Fruit fly (Drosophila melanogaster): Measurements from ENCODE around the gene GstO1.

Gene GstO1

dm6 chr3L:8542213-8542612, 17.5 kb upstream of the GstO1 start (continued):
- TF ChIP-seq Oli (tag; optimal IDR thresholded peaks at IDR 0.05) (peak; percentile 26), Meics (GFP tag; optimal IDR thresholded peaks at IDR 0.05) (no peak), wdn (GFP tag; IDR thresholded peaks at IDR 0.05) (no peak), Sin3A (optimal IDR thresholded peaks at IDR 0.05) (no peak), CG33557 (GFP tag; optimal IDR thresholded peaks at IDR 0.05) (no peak), Sox100B (GFP tag; optimal IDR thresholded peaks at IDR 0.05) (no peak), salm (tag; optimal IDR thresholded peaks at IDR 0.05) (no peak), CG14710 (tag; optimal IDR thresholded peaks at IDR 0.05) (peak; percentile 23), Bgb (GFP tag; IDR thresholded peaks at IDR 0.05; ENCODE audit: partially characterized antibody) (no peak), CG9609 (GFP tag; optimal IDR thresholded peaks at IDR 0.05) (no peak), CG34224 (GFP tag; IDR thresholded peaks at IDR 0.05; ENCODE audit: partially characterized antibody) (no peak), Xbp1 (GFP tag; optimal IDR thresholded peaks at IDR 0.05) (peak; percentile 12), bsh (GFP tag; optimal IDR thresholded peaks at IDR 0.05) (peak in 1 of 2 experiments; percentile 48), Doc2 (GFP tag; IDR thresholded peaks at IDR 0.05) (no peak), Side (GFP tag; optimal IDR thresholded peaks at IDR 0.05) (no peak), CG3847 (GFP tag; IDR thresholded peaks at IDR 0.05) (no peak), CG17829 (tag; optimal IDR thresholded peaks at IDR 0.05) (peak; percentile 20), phol (tag; optimal IDR thresholded peaks at IDR 0.05) (peak; percentile 24), CG31441 (GFP tag; IDR thresholded peaks at IDR 0.05) (0 out of 2 replicates have a peak, but pooled peaks have one; percentile 32), CG1792 (GFP tag; optimal IDR thresholded peaks at IDR 0.05) (no peak), D (optimal IDR thresholded peaks at IDR 0.05) (no peak), D (GFP tag; optimal IDR thresholded peaks at IDR 0.05) (peak; percentile 13), exex (tag; optimal IDR thresholded peaks at IDR 0.05) (no peak), Mad (GFP tag; optimal IDR thresholded peaks at IDR 0.05) (no peak), Doc3 (GFP tag; IDR thresholded peaks at IDR 0.05; ENCODE audit: partially characterized antibody) (no peak), CG31388 (GFP tag; optimal IDR thresholded peaks at IDR 0.05) (no peak), CG18599 (GFP tag; optimal IDR thresholded peaks at IDR 0.05) (no peak), CG5180 (GFP tag; optimal IDR thresholded peaks at IDR 0.05) (no peak), CG30403 (GFP tag; optimal IDR thresholded peaks at IDR 0.05) (peak; percentile 17)

dm6 chr3L:8541669-8542068, 17.0 kb upstream of the GstO1 start:
- TF ChIP-seq Lhr (GFP tag; optimal IDR thresholded peaks at IDR 0.05) = no peak
- TF ChIP-seq cad (GFP tag; optimal IDR thresholded peaks at IDR 0.05) = peak; percentile 69
- TF ChIP-seq CG5245 (GFP tag; optimal IDR thresholded peaks at IDR 0.05) = no peak
- TF ChIP-seq CG12659 (GFP tag; optimal IDR thresholded peaks at IDR 0.05) = no peak
- TF ChIP-seq Doc2 (GFP tag; IDR thresholded peaks at IDR 0.05) = no peak
- TF ChIP-seq CG17802 (tag; optimal IDR thresholded peaks at IDR 0.05) = no peak
- no peak for TF ChIP-seq HLH54F (GFP tag; optimal IDR thresholded peaks at IDR 0.05)
- TF ChIP-seq CG42726 (GFP tag; IDR thresholded peaks at IDR 0.05; ENCODE audit: partially characterized antibody) = no peak
- TF ChIP-seq zen (tag; optimal IDR thresholded peaks at IDR 0.05) = no peak
- no peak for TF ChIP-seq h (optimal IDR thresholded peaks at IDR 0.05)
- TF ChIP-seq CG13424 (tag; optimal IDR thresholded peaks at IDR 0.05) = no peak
- no peak for TF ChIP-seq CG16863 (GFP tag; optimal IDR thresholded peaks at IDR 0.05)
- TF ChIP-seq CG4617 (GFP tag; optimal IDR thresholded peaks at IDR 0.05; ENCODE audit: borderline replicate concordance) = no peak
- TF ChIP-seq Ravus (GFP tag; IDR thresholded peaks at IDR 0.05) = no peak
- TF ChIP-seq NK7.1 (GFP tag; optimal IDR thresholded peaks at IDR 0.05) = no peak
- no peak for TF ChIP-seq Fer3 (tag; optimal IDR thresholded peaks at IDR 0.05)
- peak in 1 of 2 experiments; percentile 52 for TF ChIP-seq tll (GFP tag; optimal IDR thresholded peaks at IDR 0.05)
- TF ChIP-seq sna (GFP tag; IDR thresholded peaks at IDR 0.05; ENCODE audit: partially characterized antibody) = no peak

Data from whole organism, embryonic.